Worm (Caenorhabditis elegans) whole organism, L3 larva: ENCODE results near the gene R01E6.2.
A peak's percentile ranks its signal among the peaks of the same experiment; 100 is the strongest.

Experiments used
- R02D3.7 ChIP-seq: fragments of 150-350 bp; optimal IDR thresholded peaks from 2 replicates; lab custom pipeline; 2014; ENCODE audit warnings: missing biosample characterization, missing genetic modification characterization
- ZK546.5 ChIP-seq: sonication (generic microtip); optimal IDR thresholded peaks from 2 replicates; lab custom pipeline; 2017; ENCODE audit warnings: missing biosample characterization, missing genetic modification characterization
- aly-2 ChIP-seq: fragments of 150-350 bp; optimal IDR thresholded peaks from 2 replicates; lab custom pipeline; 2014; ENCODE audit warnings: missing biosample characterization, missing genetic modification characterization
- ama-1 ChIP-seq: fragments of 150-350 bp; optimal IDR thresholded peaks from 2 replicates; lab custom pipeline; 2018
- ceh-16 ChIP-seq: sonication (generic microtip); optimal IDR thresholded peaks from 2 replicates; lab custom pipeline; 2017; ENCODE audit warnings: missing biosample characterization, missing genetic modification characterization
- ceh-28 ChIP-seq: fragments of 150-350 bp; optimal IDR thresholded peaks from 2 replicates; lab custom pipeline; 2014; ENCODE audit warnings: missing biosample characterization, missing genetic modification reagents, missing genetic modification characterization
- ceh-82 ChIP-seq: fragments of 150-350 bp; optimal IDR thresholded peaks from 2 replicates; lab custom pipeline; 2014; ENCODE audit warnings: missing biosample characterization, missing genetic modification characterization
- ceh-9 ChIP-seq: sonication (generic microtip); optimal IDR thresholded peaks from 2 replicates; lab custom pipeline; 2018; ENCODE audit warnings: missing biosample characterization, missing genetic modification characterization
- daf-12 ChIP-seq: fragments of 150-350 bp; optimal IDR thresholded peaks from 2 replicates; lab custom pipeline; 2014; ENCODE audit warnings: missing biosample characterization, missing genetic modification reagents, missing genetic modification characterization
- egl-5 ChIP-seq: fragments of 150-350 bp; optimal IDR thresholded peaks from 2 replicates; lab custom pipeline; 2017; ENCODE audit warnings: missing biosample characterization, missing genetic modification reagents, missing genetic modification characterization, inconsistent platforms
- elt-1 ChIP-seq: fragments of 150-350 bp; optimal IDR thresholded peaks from 2 replicates; lab custom pipeline; 2014; ENCODE audit warnings: missing biosample characterization, missing genetic modification characterization
- elt-2 ChIP-seq: sonication (generic microtip); optimal IDR thresholded peaks from 2 replicates; lab custom pipeline; 2016; ENCODE audit warnings: missing genetic modification reagents, mild to moderate bottlenecking, missing genetic modification characterization, missing compliant biosample characterization
- eor-1 ChIP-seq, 2 experiments: fragments of 150-350 bp; optimal IDR thresholded peaks; 2 replicates each; lab custom pipeline; 2014 to 2018; ENCODE audit warnings: missing biosample characterization in 2 of 2, missing genetic modification characterization in 2 of 2
- fkh-10 ChIP-seq: sonication (generic microtip); optimal IDR thresholded peaks from 2 replicates; lab custom pipeline; 2017; ENCODE audit warnings: missing biosample characterization, missing genetic modification reagents, missing genetic modification characterization
- fkh-2 ChIP-seq: fragments of 150-350 bp; optimal IDR thresholded peaks from 2 replicates; lab custom pipeline; 2014; ENCODE audit warnings: missing biosample characterization, missing genetic modification reagents, missing genetic modification characterization
- fos-1 ChIP-seq: fragments of 150-350 bp; optimal IDR thresholded peaks from 2 replicates; lab custom pipeline; 2014; ENCODE audit warnings: missing biosample characterization, missing genetic modification characterization
- hmg-11 ChIP-seq: sonication (generic microtip); optimal IDR thresholded peaks from 2 replicates; lab custom pipeline; 2016; ENCODE audit warnings: missing genetic modification characterization, missing compliant biosample characterization
- jun-1 ChIP-seq: fragments of 150-350 bp; optimal IDR thresholded peaks from 2 replicates; lab custom pipeline; 2014; ENCODE audit warnings: missing biosample characterization, missing genetic modification reagents, missing genetic modification characterization
- lin-15B ChIP-seq: fragments of 150-350 bp; optimal IDR thresholded peaks from 2 replicates; lab custom pipeline; 2014; ENCODE audit warnings: missing biosample characterization, missing genetic modification characterization
- lin-39 ChIP-seq: fragments of 150-350 bp; optimal IDR thresholded peaks from 2 replicates; lab custom pipeline; 2018; ENCODE audit warnings: missing biosample characterization, missing genetic modification reagents, missing genetic modification characterization
- lsy-12 ChIP-seq: sonication (generic microtip); optimal IDR thresholded peaks from 2 replicates; lab custom pipeline; 2016; ENCODE audit warnings: mild to moderate bottlenecking, missing genetic modification characterization, missing compliant biosample characterization
- mdl-1 ChIP-seq: fragments of 150-350 bp; optimal IDR thresholded peaks from 2 replicates; lab custom pipeline; 2014; ENCODE audit warnings: missing biosample characterization, missing genetic modification characterization
- nfya-1 ChIP-seq: sonication (generic microtip); optimal IDR thresholded peaks from 2 replicates; lab custom pipeline; 2017; ENCODE audit warnings: missing genetic modification characterization, mild to moderate bottlenecking, missing compliant biosample characterization, antibody characterized with exemption, moderate library complexity; ENCODE audit not compliant: insufficient read depth
- nhr-11 ChIP-seq: fragments of 150-350 bp; optimal IDR thresholded peaks from 2 replicates; lab custom pipeline; 2014; ENCODE audit warnings: missing biosample characterization, missing genetic modification characterization
- nhr-23 ChIP-seq: fragments of 150-350 bp; optimal IDR thresholded peaks from 2 replicates; lab custom pipeline; 2014; ENCODE audit warnings: missing biosample characterization, missing genetic modification reagents, missing genetic modification characterization
- nhr-237 ChIP-seq: fragments of 150-350 bp; optimal IDR thresholded peaks from 2 replicates; lab custom pipeline; 2014; ENCODE audit warnings: missing biosample characterization, missing genetic modification characterization
- nhr-25 ChIP-seq: sonication (generic microtip); optimal IDR thresholded peaks from 2 replicates; lab custom pipeline; 2017; ENCODE audit warnings: missing biosample characterization, missing genetic modification characterization
- nhr-28 ChIP-seq: fragments of 150-350 bp; optimal IDR thresholded peaks from 2 replicates; lab custom pipeline; 2014; ENCODE audit warnings: missing biosample characterization, missing genetic modification characterization
- nhr-43 ChIP-seq: sonication (generic microtip); optimal IDR thresholded peaks from 2 replicates; lab custom pipeline; 2016; ENCODE audit warnings: mild to moderate bottlenecking, missing genetic modification characterization, missing compliant biosample characterization; ENCODE audit not compliant: poor library complexity, severe bottlenecking
- nhr-67 ChIP-seq: fragments of 150-350 bp; optimal IDR thresholded peaks from 2 replicates; lab custom pipeline; 2014; ENCODE audit warnings: missing biosample characterization, missing genetic modification characterization
- nhr-76 ChIP-seq: fragments of 150-350 bp; sonication (generic microtip); optimal IDR thresholded peaks from 5 replicates; lab custom pipeline; 2014; ENCODE audit warnings: missing biosample characterization, missing genetic modification characterization
- nhr-77 ChIP-seq: fragments of 150-350 bp; optimal IDR thresholded peaks from 2 replicates; lab custom pipeline; 2014; ENCODE audit warnings: missing biosample characterization, missing genetic modification characterization
- pha-4 ChIP-seq: fragments of 150-350 bp; optimal IDR thresholded peaks from 2 replicates; lab custom pipeline; 2014; ENCODE audit warnings: missing biosample characterization, missing genetic modification reagents, missing genetic modification characterization
- pqm-1 ChIP-seq: fragments of 150-350 bp; optimal IDR thresholded peaks from 2 replicates; lab custom pipeline; 2017; ENCODE audit warnings: missing biosample characterization, missing genetic modification characterization, inconsistent platforms
- sea-2 ChIP-seq: fragments of 150-350 bp; sonication (generic microtip); optimal IDR thresholded peaks from 4 replicates; lab custom pipeline; 2014; ENCODE audit warnings: missing biosample characterization, missing genetic modification reagents, missing genetic modification characterization
- skn-1 ChIP-seq: fragments of 150-350 bp; optimal IDR thresholded peaks from 2 replicates; lab custom pipeline; 2014; ENCODE audit warnings: missing biosample characterization, missing genetic modification characterization
- snpc-4 ChIP-seq: fragments of 150-350 bp; optimal IDR thresholded peaks from 2 replicates; lab custom pipeline; 2014; ENCODE audit warnings: missing biosample characterization, missing genetic modification characterization
- tbx-2 ChIP-seq: sonication (generic microtip); optimal IDR thresholded peaks from 2 replicates; lab custom pipeline; 2016; ENCODE audit warnings: mild to moderate bottlenecking, missing genetic modification characterization, missing compliant biosample characterization
- unc-39 ChIP-seq: sonication (generic microtip); optimal IDR thresholded peaks from 4 replicates; lab custom pipeline; 2017; ENCODE audit warnings: missing biosample characterization, missing genetic modification characterization
- unc-62 ChIP-seq: fragments of 150-350 bp; sonication (generic microtip); optimal IDR thresholded peaks from 4 replicates; lab custom pipeline; 2014; ENCODE audit warnings: missing biosample characterization, missing genetic modification reagents, missing genetic modification characterization
- zag-1 ChIP-seq: fragments of 150-350 bp; optimal IDR thresholded peaks from 2 replicates; lab custom pipeline; 2014; ENCODE audit warnings: missing biosample characterization, missing genetic modification characterization
- ztf-4 ChIP-seq: fragments of 150-350 bp; optimal IDR thresholded peaks from 2 replicates; lab custom pipeline; 2014; ENCODE audit warnings: missing biosample characterization, missing genetic modification characterization

The R01E6.2 gene

DNA sequence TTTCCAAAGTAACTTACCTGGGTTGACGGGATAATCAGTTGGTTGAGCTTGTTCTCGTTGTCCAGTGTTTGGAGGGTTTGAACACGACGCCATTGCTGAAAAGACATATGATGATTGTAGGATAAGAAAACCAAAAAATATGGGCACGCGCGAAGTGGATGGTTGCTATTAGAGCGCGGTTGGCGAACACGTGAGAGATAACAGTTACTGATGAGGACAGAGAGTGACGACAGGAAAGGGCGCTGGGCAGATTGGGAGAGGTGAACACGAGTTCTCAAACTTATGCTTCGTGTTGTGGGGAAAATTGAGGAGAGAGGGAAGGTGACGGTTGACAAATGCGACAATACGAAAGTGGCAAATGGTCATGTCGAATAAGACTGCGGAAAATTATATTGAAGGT is 37.5 kb upstream of the R01E6.2 start, which contains the start of gene F54B11.8:
Gene F54B11.8 (minus strand): TSS at position 101 of the 400 bp plus-strand sequence.
- TF ChIP-seq unc-62 (GFP tag; lab: Kevin White, UChicago), result no peak
- no peak for TF ChIP-seq pha-4 (tag; lab: Kevin White, UChicago)
- no peak for TF ChIP-seq elt-1 (tag; lab: Kevin White, UChicago)
- no peak for TF ChIP-seq ceh-16 (tag; lab: Kevin White, UChicago)
- TF ChIP-seq nhr-237 (tag; lab: Kevin White, UChicago), result no peak
- no peak for TF ChIP-seq lin-15B (tag; lab: Kevin White, UChicago)
- TF ChIP-seq elt-2, result no peak
- no peak for TF ChIP-seq ceh-9 (tag; lab: Kevin White, UChicago)
- no peak for TF ChIP-seq fkh-10 (GFP tag; lab: Kevin White, UChicago)
- no peak for TF ChIP-seq nhr-43 (tag; lab: Kevin White, UChicago)
- no peak for TF ChIP-seq ceh-82
- TF ChIP-seq snpc-4 (tag; lab: Kevin White, UChicago), result no peak
- TF ChIP-seq fkh-2 (tag; lab: Kevin White, UChicago), result no peak
- TF ChIP-seq skn-1, result no peak
- no peak for TF ChIP-seq daf-12 (tag; lab: Kevin White, UChicago)

DNA sequence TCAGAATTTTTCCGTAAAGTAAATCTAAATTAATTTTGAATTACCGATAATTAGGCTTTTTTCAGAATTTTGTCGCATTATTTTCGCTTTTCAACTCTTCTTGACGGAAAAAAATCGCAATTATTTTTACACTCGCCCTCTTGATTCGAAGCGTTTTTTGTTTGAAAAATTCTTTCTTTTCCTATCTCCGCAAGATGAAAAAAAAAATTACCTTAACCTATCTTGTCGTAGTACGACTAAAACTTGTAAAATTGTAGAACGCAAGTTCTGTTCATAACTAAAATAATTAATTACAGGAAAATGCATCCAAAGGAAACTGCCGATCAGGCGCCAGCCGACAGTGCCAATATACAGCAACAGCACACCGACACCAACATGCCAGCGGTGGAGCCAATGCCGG is 33.8 kb upstream of the R01E6.2 start, which contains the start of gene F54B11.7:
Gene F54B11.7 (plus strand): TSS at position 301 of the 400 bp plus-strand sequence.
- TF ChIP-seq aly-2 (tag; lab: Kevin White, UChicago) (no peak), egl-5 (tag; lab: Kevin White, UChicago) (no peak), ztf-4 (tag; lab: Kevin White, UChicago) (no peak), unc-62 (GFP tag; lab: Kevin White, UChicago) (no peak), fos-1 (tag; lab: Kevin White, UChicago) (no peak), tbx-2 (tag; lab: Kevin White, UChicago) (no peak), pqm-1 (tag; lab: Kevin White, UChicago) (no peak), nhr-11 (no peak), daf-12 (tag; lab: Kevin White, UChicago) (no peak), lin-15B (tag; lab: Kevin White, UChicago) (no peak), nhr-76 (tag; lab: Kevin White, UChicago) (no peak), nhr-43 (tag; lab: Kevin White, UChicago) (no peak), R02D3.7 (tag; lab: Kevin White, UChicago) (no peak)
- TF ChIP-seq, all 47 proteins: peak for 0

DNA sequence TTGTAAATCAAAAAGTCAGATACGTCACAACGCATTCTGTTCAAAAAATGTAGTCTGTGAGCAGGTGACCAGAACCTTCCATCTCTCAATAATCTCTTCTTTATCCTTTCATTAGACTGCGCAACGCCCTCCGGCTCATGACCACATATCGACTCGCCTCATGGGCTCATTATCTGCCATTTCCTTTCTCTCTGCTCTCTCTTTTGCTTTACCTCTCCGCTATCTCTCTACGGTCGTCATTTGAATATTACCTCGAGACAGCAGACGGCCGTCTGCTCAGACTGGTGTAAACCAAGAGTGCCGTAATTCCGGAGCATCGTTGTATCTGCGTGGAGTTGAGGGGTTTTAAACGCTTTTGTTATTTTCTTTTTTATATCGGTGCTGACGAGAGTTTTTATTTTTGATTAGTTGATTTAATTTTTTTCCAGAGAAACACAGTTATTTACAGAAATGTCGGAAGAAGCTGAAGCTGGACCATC is 31.7 kb upstream of the R01E6.2 start, which contains the start of gene bra-1:
Gene bra-1 (plus strand): TSS at position 429 of the 479 bp plus-strand sequence.
- TF ChIP-seq tbx-2 (tag; lab: Kevin White, UChicago) (no peak), hmg-11 (tag; lab: Kevin White, UChicago) (peak; percentile 24), nhr-11 (peak; percentile 35), lin-39 (tag; lab: Kevin White, UChicago) (peak; percentile 60), nfya-1 (tag; lab: Kevin White, UChicago) (peak; percentile 68), nhr-237 (tag; lab: Kevin White, UChicago) (no peak), elt-2 (peak; percentile 51), pha-4 (tag; lab: Kevin White, UChicago) (peak; percentile 68), lin-15B (tag; lab: Kevin White, UChicago) (peak; percentile 42), sea-2 (GFP tag; lab: Kevin White, UChicago) (no peak), ceh-9 (tag; lab: Kevin White, UChicago) (no peak), snpc-4 (tag; lab: Kevin White, UChicago) (peak; percentile 27), pqm-1 (tag; lab: Kevin White, UChicago) (peak; percentile 38), fkh-10 (GFP tag; lab: Kevin White, UChicago) (peak; percentile 27)

DNA sequence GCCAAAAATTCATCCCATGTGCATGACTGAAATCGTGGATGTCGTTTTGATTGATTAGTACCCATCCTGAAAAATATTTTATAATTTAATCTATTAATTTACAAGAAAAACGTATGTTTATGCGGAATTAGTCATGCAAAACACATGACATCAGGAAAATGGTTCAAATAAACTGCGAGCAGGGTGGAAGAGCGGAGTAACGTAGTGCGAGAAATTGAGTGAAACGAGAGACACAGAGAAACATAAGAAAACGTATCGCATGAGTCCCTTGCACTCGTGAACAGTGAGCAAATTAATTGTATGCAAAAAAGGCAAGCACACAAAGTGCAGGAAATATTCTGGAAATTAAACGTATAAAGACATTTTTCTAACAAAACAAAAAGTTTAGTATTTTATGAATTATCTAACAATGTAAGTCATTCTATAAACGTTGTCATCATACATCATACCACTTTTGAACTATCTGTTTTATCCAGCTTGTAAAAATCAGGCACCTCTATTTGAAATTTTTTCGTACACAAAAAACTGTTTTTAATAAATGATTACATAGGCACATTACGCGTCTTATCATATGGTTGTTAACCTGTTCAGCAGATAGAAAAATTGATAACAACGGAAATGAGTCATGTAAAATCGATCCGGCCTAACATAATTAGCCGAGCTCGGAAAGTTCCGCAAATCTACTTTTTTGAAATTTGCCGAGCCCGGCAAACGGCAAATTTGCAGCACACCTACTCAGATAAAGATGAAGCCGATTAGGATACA is 29.8 kb upstream of the R01E6.2 start, which contains the start of gene F54B11.5:
Gene F54B11.5 (minus strand): TSS at position 66 of the 765 bp plus-strand sequence.
- TF ChIP-seq ama-1, result no peak
- peak; percentile 20 for TF ChIP-seq nhr-25 (tag; lab: Kevin White, UChicago)
- peak; percentile 7 for TF ChIP-seq nhr-23 (tag; lab: Kevin White, UChicago)
- TF ChIP-seq mdl-1 (tag; lab: Kevin White, UChicago), result no peak
- no peak for TF ChIP-seq egl-5 (tag; lab: Kevin White, UChicago)
- no peak for TF ChIP-seq zag-1 (tag; lab: Kevin White, UChicago)
- no peak for TF ChIP-seq ceh-28 (tag; lab: Kevin White, UChicago)
- TF ChIP-seq jun-1 (tag; lab: Kevin White, UChicago), result no peak
- no peak for TF ChIP-seq ceh-9 (tag; lab: Kevin White, UChicago)
- TF ChIP-seq elt-2, result peak; percentile 65
- TF ChIP-seq unc-39, result no peak
- no peak for TF ChIP-seq elt-1 (tag; lab: Kevin White, UChicago)
- no peak for TF ChIP-seq nhr-237 (tag; lab: Kevin White, UChicago)
- TF ChIP-seq nhr-43 (tag; lab: Kevin White, UChicago), result no peak
- TF ChIP-seq nhr-28 (tag; lab: Kevin White, UChicago), result no peak
- TF ChIP-seq aly-2 (tag; lab: Kevin White, UChicago), result no peak
- TF ChIP-seq pha-4 (tag; lab: Kevin White, UChicago), result peak; percentile 66
- no peak for TF ChIP-seq lsy-12 (tag; lab: Kevin White, UChicago)
- TF ChIP-seq ZK546.5 (tag; lab: Kevin White, UChicago), result no peak
- no peak for TF ChIP-seq eor-1 (tag; optimal IDR thresholded peaks at IDR 0.05; lab: Kevin White, UChicago)
- TF ChIP-seq nhr-76 (tag; lab: Kevin White, UChicago), result no peak
- TF ChIP-seq hmg-11 (tag; lab: Kevin White, UChicago), result peak; percentile 76
- TF ChIP-seq nhr-77 (tag; lab: Kevin White, UChicago), result no peak
- no peak for TF ChIP-seq ztf-4 (tag; lab: Kevin White, UChicago)
- TF ChIP-seq lin-39 (tag; lab: Kevin White, UChicago), result peak; percentile 28
- no peak for TF ChIP-seq nhr-67 (tag; lab: Kevin White, UChicago)
